Worm (Caenorhabditis elegans): ENCODE results near the gene vha-18.
A peak's percentile ranks its signal among the peaks of the same experiment; 100 is the strongest.

The vha-18 gene

DNA sequence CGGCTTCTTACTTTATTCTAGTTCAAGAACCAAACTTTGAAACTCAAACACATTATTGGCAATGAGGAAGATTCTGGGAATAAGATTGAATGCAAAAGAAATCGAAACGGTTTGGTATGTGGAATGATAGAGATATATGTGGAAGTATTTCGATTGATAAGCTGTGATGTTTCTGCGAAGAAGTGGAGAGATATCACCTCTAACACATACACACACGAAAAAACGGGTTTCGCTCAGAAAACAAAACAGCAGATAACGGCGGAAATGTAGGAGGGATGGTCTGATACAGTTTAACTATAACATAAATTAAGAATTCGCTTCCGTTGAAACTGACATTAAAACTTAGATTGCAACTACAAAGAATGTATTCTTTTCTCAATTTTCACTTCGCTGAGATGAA is 12.0 kb downstream of the vha-18 start:
- TF ChIP-seq efl-1 (optimal IDR thresholded peaks at IDR 0.05), result no peak
- TF ChIP-seq efl-1 (GFP tag; optimal IDR thresholded peaks at IDR 0.05 in 1 of 2), result no peak
- TF ChIP-seq dpl-1 (GFP tag; optimal IDR thresholded peaks at IDR 0.05), result no peak
- TF ChIP-seq nhr-85 (tag), result peak; percentile 61
- no peak for TF ChIP-seq sup-37 (GFP tag; optimal IDR thresholded peaks at IDR 0.05)
- TF ChIP-seq vab-15 (tag; optimal IDR thresholded peaks at IDR 0.05), result no peak
- TF ChIP-seq dsc-1 (tag; optimal IDR thresholded peaks at IDR 0.05), result no peak
- TF ChIP-seq blmp-1 (tag; optimal IDR thresholded peaks at IDR 0.05), result peak; percentile 89
- no peak for TF ChIP-seq fkh-8 (tag; optimal IDR thresholded peaks at IDR 0.05)
- TF ChIP-seq irx-1 (tag; optimal IDR thresholded peaks at IDR 0.05), result no peak
- no peak for TF ChIP-seq efl-3 (GFP tag; optimal IDR thresholded peaks at IDR 0.05)
- no peak for TF ChIP-seq sox-4 (tag; optimal IDR thresholded peaks at IDR 0.05)
- TF ChIP-seq elt-3 (tag; optimal IDR thresholded peaks at IDR 0.05), result peak; percentile 34 to 90 (median 74)
- TF ChIP-seq Y116A8C.19 (tag; optimal IDR thresholded peaks at IDR 0.05; ENCODE audit: borderline replicate concordance), result no peak
- no peak for TF ChIP-seq hpl-2 (GFP tag; optimal IDR thresholded peaks at IDR 0.05)
- TF ChIP-seq fos-1 (tag; optimal IDR thresholded peaks at IDR 0.05), result no peak
- TF ChIP-seq zip-4 (GFP tag; optimal IDR thresholded peaks at IDR 0.05), result no peak
- peak; percentile 41 for TF ChIP-seq lin-14 (GFP tag; optimal IDR thresholded peaks at IDR 0.05)
- TF ChIP-seq ceh-90 (tag; optimal IDR thresholded peaks at IDR 0.05), result no peak
- peak; percentile 16 for TF ChIP-seq nhr-20 (tag; optimal IDR thresholded peaks at IDR 0.05)
- TF ChIP-seq ceh-8 (GFP tag; optimal IDR thresholded peaks at IDR 0.05), result no peak
- TF ChIP-seq snpc-4 (tag; optimal IDR thresholded peaks at IDR 0.05), result no peak
- TF ChIP-seq nhr-19 (GFP tag; conservative IDR thresholded peaks at IDR 0.05), result 0 out of 2 replicates have a peak, but pooled peaks have one; percentile 9
- TF ChIP-seq ztf-11 (tag; optimal IDR thresholded peaks at IDR 0.05), result no peak
- TF ChIP-seq unc-30 (tag; optimal IDR thresholded peaks at IDR 0.05), result no peak
- TF ChIP-seq mef-2 (tag; optimal IDR thresholded peaks at IDR 0.05), result no peak
- no peak for TF ChIP-seq ama-1 (optimal IDR thresholded peaks at IDR 0.05)
- peak; percentile 41; the same call in 1 of the 2 replicates for TF ChIP-seq grh-1 (GFP tag; IDR thresholded peaks at IDR 0.05)
- TF ChIP-seq ets-5 (GFP tag; IDR thresholded peaks at IDR 0.05), result no peak
- TF ChIP-seq aly-2 (tag; optimal IDR thresholded peaks at IDR 0.05), result no peak
- TF ChIP-seq unc-86 (tag; optimal IDR thresholded peaks at IDR 0.05), result no peak
- TF ChIP-seq swsn-7 (tag; optimal IDR thresholded peaks at IDR 0.05), result no peak
- no peak for TF ChIP-seq unc-98 (GFP tag; IDR thresholded peaks at IDR 0.05)
- TF ChIP-seq isw-1 (GFP tag; IDR thresholded peaks at IDR 0.05), result no peak
- no peak for TF ChIP-seq lin-39 (tag; optimal IDR thresholded peaks at IDR 0.05)
- TF ChIP-seq skn-1 (tag; optimal IDR thresholded peaks at IDR 0.05), result no peak
- no peak for TF ChIP-seq lir-3 (tag; optimal IDR thresholded peaks at IDR 0.05; ENCODE audit: poor library complexity)
- no peak for TF ChIP-seq nhr-28 (tag; optimal IDR thresholded peaks at IDR 0.05)
- no peak for TF ChIP-seq ceh-82 (tag; optimal IDR thresholded peaks at IDR 0.05)
- TF ChIP-seq F16B12.6 (tag; optimal IDR thresholded peaks at IDR 0.05), result no peak
- TF ChIP-seq aha-1 (tag; optimal IDR thresholded peaks at IDR 0.05), result no peak
- no peak for TF ChIP-seq C04F5.9 (tag; optimal IDR thresholded peaks at IDR 0.05)
- no peak for TF ChIP-seq snu-23 (GFP tag; optimal IDR thresholded peaks at IDR 0.05)

DNA sequence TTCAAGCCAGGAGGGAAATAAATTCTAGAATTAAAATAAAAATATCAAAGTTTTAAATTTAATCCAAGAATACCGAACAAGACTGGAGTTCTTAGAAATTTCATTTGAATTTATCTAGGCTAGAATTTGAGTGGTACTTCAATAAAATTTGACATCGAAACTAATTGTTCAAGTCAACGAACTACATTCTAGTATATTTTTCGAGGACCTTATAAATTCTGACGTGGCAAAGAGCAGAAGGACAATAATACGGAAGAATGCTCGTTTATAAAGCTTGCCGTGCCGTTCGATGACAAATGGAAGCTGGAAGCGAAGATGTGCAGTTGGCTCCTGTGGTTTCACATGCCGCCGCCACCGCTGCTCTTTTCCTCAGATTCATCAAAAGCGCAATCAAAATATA is 12.5 kb downstream of the vha-18 start:
- TF ChIP-seq fos-1 (tag; optimal IDR thresholded peaks at IDR 0.05), result no peak
- TF ChIP-seq sup-37 (GFP tag; optimal IDR thresholded peaks at IDR 0.05), result no peak
- no peak for TF ChIP-seq grh-1 (GFP tag; IDR thresholded peaks at IDR 0.05)
- no peak for TF ChIP-seq hlh-4 (tag; optimal IDR thresholded peaks at IDR 0.05)
- TF ChIP-seq C34B4.2 (tag; optimal IDR thresholded peaks at IDR 0.05), result no peak
- no peak for TF ChIP-seq C04F5.9 (tag; optimal IDR thresholded peaks at IDR 0.05)

Measured in whole organism, L1 larva.